Worm (Caenorhabditis elegans) whole organism, L2 larva: Measurements from ENCODE around the gene rabr-2.

Experiments used
- C34F6.9 ChIP-seq: fragments of 150-350 bp; optimal IDR thresholded peaks from 2 replicates; lab custom pipeline; 2014; ENCODE audit warnings: missing biosample characterization, missing genetic modification characterization
- R02D3.7 ChIP-seq: fragments of 150-350 bp; optimal IDR thresholded peaks from 2 replicates; lab custom pipeline; 2014; ENCODE audit warnings: missing biosample characterization, missing genetic modification characterization
- aly-2 ChIP-seq: fragments of 150-350 bp; optimal IDR thresholded peaks from 2 replicates; lab custom pipeline; 2014; ENCODE audit warnings: missing biosample characterization, missing genetic modification characterization
- ama-1 ChIP-seq: fragments of 150-350 bp; optimal IDR thresholded peaks from 2 replicates; lab custom pipeline; 2018; ENCODE audit warnings: inconsistent platforms
- blmp-1 ChIP-seq: sonication (generic microtip); optimal IDR thresholded peaks from 2 replicates; lab custom pipeline; 2017; ENCODE audit warnings: missing genetic modification characterization, mild to moderate bottlenecking, missing compliant biosample characterization, antibody characterized with exemption, moderate library complexity; ENCODE audit not compliant: insufficient read depth
- ceh-16 ChIP-seq: fragments of 150-350 bp; optimal IDR thresholded peaks from 2 replicates; lab custom pipeline; 2014; ENCODE audit warnings: missing biosample characterization, missing genetic modification characterization
- crh-2 ChIP-seq: sonication (generic microtip); optimal IDR thresholded peaks from 2 replicates; lab custom pipeline; 2017; ENCODE audit warnings: missing biosample characterization, missing genetic modification characterization
- dmd-4 ChIP-seq: sonication (generic microtip); optimal IDR thresholded peaks from 2 replicates; lab custom pipeline; 2017; ENCODE audit warnings: missing biosample characterization, missing genetic modification characterization
- egl-27 ChIP-seq: sonication (generic microtip); optimal IDR thresholded peaks from 3 replicates; lab custom pipeline; 2017; ENCODE audit warnings: missing biosample characterization, missing genetic modification reagents, missing genetic modification characterization
- elt-1 ChIP-seq: fragments of 150-350 bp; optimal IDR thresholded peaks from 2 replicates; lab custom pipeline; 2014; ENCODE audit warnings: missing biosample characterization, missing genetic modification characterization
- fos-1 ChIP-seq: fragments of 150-350 bp; optimal IDR thresholded peaks from 2 replicates; lab custom pipeline; 2014; ENCODE audit warnings: missing biosample characterization, missing genetic modification characterization
- gmeb-1 ChIP-seq: fragments of 150-350 bp; optimal IDR thresholded peaks from 2 replicates; lab custom pipeline; 2014; ENCODE audit warnings: missing biosample characterization, missing genetic modification characterization
- lin-13 ChIP-seq: fragments of 150-350 bp; optimal IDR thresholded peaks from 2 replicates; lab custom pipeline; 2014; ENCODE audit warnings: missing biosample characterization, missing genetic modification reagents, missing genetic modification characterization
- mdl-1 ChIP-seq, 2 experiments: fragments of 150-350 bp in 1 of 2; sonication (generic microtip) in 1 of 2; optimal IDR thresholded peaks; 2 replicates each; lab custom pipeline; 2017; ENCODE audit warnings: missing biosample characterization in 2 of 2, missing genetic modification characterization in 2 of 2
- nhr-12 ChIP-seq: fragments of 150-350 bp; optimal IDR thresholded peaks from 2 replicates; lab custom pipeline; 2014; ENCODE audit warnings: missing biosample characterization, missing genetic modification characterization
- nhr-129 ChIP-seq: fragments of 150-350 bp; optimal IDR thresholded peaks from 2 replicates; lab custom pipeline; 2014; ENCODE audit warnings: missing biosample characterization, missing genetic modification characterization
- nhr-21 ChIP-seq: fragments of 150-350 bp; optimal IDR thresholded peaks from 2 replicates; lab custom pipeline; 2014; ENCODE audit warnings: missing biosample characterization, missing genetic modification characterization
- nhr-237 ChIP-seq: fragments of 150-350 bp; optimal IDR thresholded peaks from 2 replicates; lab custom pipeline; 2014; ENCODE audit warnings: missing biosample characterization, missing genetic modification characterization
- nhr-25 ChIP-seq: fragments of 150-350 bp; sonication (generic microtip); optimal IDR thresholded peaks from 3 replicates; lab custom pipeline; 2014; ENCODE audit warnings: missing biosample characterization, missing genetic modification characterization
- nhr-77 ChIP-seq: fragments of 150-350 bp; optimal IDR thresholded peaks from 2 replicates; lab custom pipeline; 2014; ENCODE audit warnings: missing biosample characterization, missing genetic modification characterization
- peb-1 ChIP-seq: fragments of 150-350 bp; optimal IDR thresholded peaks from 2 replicates; lab custom pipeline; 2014; ENCODE audit warnings: missing biosample characterization, missing genetic modification characterization
- skn-1 ChIP-seq: sonication (generic microtip); optimal IDR thresholded peaks from 2 replicates; lab custom pipeline; 2017; ENCODE audit warnings: missing biosample characterization, missing genetic modification characterization
- sma-3 ChIP-seq: sonication (generic microtip); optimal IDR thresholded peaks from 2 replicates; lab custom pipeline; 2016; ENCODE audit warnings: missing genetic modification reagents, missing genetic modification characterization, missing compliant biosample characterization
- sma-9 ChIP-seq, 2 experiments: fragments of 150-350 bp in 1 of 2; sonication (generic microtip) in 1 of 2; optimal IDR thresholded peaks; 2 replicates each; lab custom pipeline; 2014 to 2016; ENCODE audit warnings: missing genetic modification characterization in 2 of 2, mild to moderate bottlenecking in 1 of 2, missing biosample characterization in 1 of 2, missing compliant biosample characterization in 1 of 2, missing genetic modification reagents in 1 of 2, moderate library complexity in 1 of 2
- unc-39 ChIP-seq: fragments of 150-350 bp; optimal IDR thresholded peaks from 2 replicates; lab custom pipeline; 2014; ENCODE audit warnings: missing biosample characterization, missing genetic modification characterization
- unc-55 ChIP-seq: fragments of 150-350 bp; sonication (generic microtip); optimal IDR thresholded peaks from 3 replicates; lab custom pipeline; 2014; ENCODE audit warnings: missing biosample characterization, missing genetic modification reagents, missing genetic modification characterization
- unc-62 ChIP-seq: fragments of 150-350 bp; optimal IDR thresholded peaks from 2 replicates; lab custom pipeline; 2014; ENCODE audit warnings: missing biosample characterization, missing genetic modification reagents, missing genetic modification characterization
- zag-1 ChIP-seq: fragments of 150-350 bp; optimal IDR thresholded peaks from 2 replicates; lab custom pipeline; 2014; ENCODE audit warnings: missing biosample characterization, missing genetic modification characterization
- ztf-11 ChIP-seq: sonication (generic microtip); optimal IDR thresholded peaks from 2 replicates; lab custom pipeline; 2017; ENCODE audit warnings: missing biosample characterization, missing genetic modification characterization

Gene rabr-2

DNA sequence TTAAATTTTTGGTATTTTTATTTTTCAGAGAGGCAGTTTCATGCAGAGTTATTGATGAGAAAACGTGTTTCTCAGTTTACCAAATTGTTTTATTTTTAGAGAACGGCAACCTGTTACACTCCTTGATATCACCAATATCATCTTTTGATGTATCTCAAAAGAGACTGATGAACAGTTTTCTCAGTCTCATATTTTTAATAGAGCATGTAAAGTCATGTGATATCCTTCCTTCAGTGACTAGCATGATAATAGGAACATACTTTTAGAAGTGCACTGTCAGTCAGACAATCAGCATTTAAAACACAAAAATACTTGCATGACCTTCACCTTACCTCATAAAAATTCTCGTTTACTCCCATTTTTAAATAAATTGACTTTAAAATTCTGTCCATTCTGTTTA is 40.6 kb downstream of the rabr-2 start, which contains the start of gene F11E6.11:
F11E6.11 (plus strand) TSS at position 325 of the 400 bp plus-strand sequence.
- no peak for TF ChIP-seq nhr-129 (tag; lab: Kevin White, UChicago)
- peak; percentile 6 for TF ChIP-seq fos-1 (tag; lab: Kevin White, UChicago)
- TF ChIP-seq sma-9 (GFP tag; optimal IDR thresholded peaks at IDR 0.05; lab: Kevin White, UChicago) = peak; percentile 56
- no peak for TF ChIP-seq sma-9 (tag; optimal IDR thresholded peaks at IDR 0.05; lab: Kevin White, UChicago)
- TF ChIP-seq nhr-21 (tag; lab: Kevin White, UChicago) = peak; percentile 29
- TF ChIP-seq nhr-25 = peak; percentile 69
- peak; percentile 35 for TF ChIP-seq blmp-1 (tag; lab: Kevin White, UChicago)
- no peak for TF ChIP-seq skn-1 (tag; lab: Kevin White, UChicago)
- TF ChIP-seq crh-2 (tag; lab: Kevin White, UChicago) = peak; percentile 35
- peak; percentile 57 for TF ChIP-seq sma-3 (GFP tag; lab: Kevin White, UChicago)

DNA sequence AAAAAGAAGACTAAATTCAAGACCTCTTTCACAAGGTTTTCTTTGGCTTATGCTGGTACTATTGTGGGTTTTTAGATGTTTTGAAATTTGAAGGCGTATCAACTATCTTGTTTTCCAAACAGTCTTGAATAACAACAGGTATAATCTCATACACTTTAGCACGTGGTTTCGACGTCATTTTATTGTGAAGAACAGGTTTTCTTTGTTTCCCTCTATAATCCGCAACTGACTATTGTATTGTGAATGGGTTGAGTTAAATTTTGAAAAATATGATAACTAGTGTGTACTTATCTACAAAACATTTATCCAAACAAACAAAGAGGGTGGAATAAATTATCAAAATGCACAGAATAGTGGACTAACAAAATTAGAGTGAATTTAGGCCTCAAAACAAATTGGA is 41.9 kb downstream of the rabr-2 start:
- TF ChIP-seq egl-27 (tag; lab: Kevin White, UChicago) = no peak
- no peak for TF ChIP-seq peb-1 (tag; lab: Kevin White, UChicago)
- TF ChIP-seq zag-1 = no peak
- TF ChIP-seq unc-62 (GFP tag; lab: Kevin White, UChicago) = no peak
- TF ChIP-seq sma-9 (GFP tag; optimal IDR thresholded peaks at IDR 0.05; lab: Kevin White, UChicago) = peak; percentile 54
- no peak for TF ChIP-seq sma-9 (tag; optimal IDR thresholded peaks at IDR 0.05; lab: Kevin White, UChicago)
- peak; percentile 50 for TF ChIP-seq nhr-25

DNA sequence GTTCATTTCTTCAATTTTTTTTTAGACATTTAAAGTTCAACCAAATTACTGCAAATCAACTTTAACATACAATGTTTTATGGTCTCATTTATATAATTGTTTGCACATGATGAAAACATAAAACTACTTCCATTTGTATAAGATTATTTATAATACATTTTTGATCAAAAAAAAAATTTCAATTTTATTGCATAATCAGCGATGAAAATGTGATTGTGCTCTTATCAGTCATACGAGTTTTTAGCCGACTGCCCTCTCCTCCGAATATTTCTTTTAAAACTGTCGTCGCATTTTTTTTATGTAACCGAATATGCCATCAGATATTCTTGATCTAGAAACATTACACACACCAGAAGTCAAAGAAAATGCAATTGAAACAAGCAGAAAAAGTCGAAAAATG is 42.7 kb downstream of the rabr-2 start, which contains the start of gene F08A7.1:
F08A7.1 (plus strand) TSS at position 191 of the 400 bp plus-strand sequence.
- TF ChIP-seq fos-1 (tag; lab: Kevin White, UChicago) (peak; percentile 36), C34F6.9 (tag; lab: Kevin White, UChicago) (no peak), gmeb-1 (tag; lab: Kevin White, UChicago) (peak; percentile 44), ama-1 (lab: Kevin White, UChicago) (no peak)

DNA sequence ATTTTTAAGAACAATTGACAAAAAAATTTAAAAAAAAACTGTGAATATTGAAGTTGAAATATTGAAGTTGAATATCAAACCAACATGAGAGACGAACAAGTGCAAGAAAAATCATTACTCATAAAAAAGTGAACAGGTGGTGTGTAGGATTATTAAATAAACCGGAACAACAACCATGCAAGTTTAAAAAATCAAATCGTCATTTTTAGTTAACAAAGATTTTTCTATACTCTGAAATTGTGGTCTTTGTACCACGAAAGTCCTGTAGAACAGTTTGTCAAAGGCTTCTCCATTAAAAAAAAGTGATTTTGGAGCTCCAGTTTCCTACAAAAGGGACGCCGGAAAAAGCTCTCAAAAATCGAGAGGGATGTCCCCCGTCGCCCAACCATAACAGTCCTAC is 43.1 kb downstream of the rabr-2 start, which contains the start of gene C06A12.19:
C06A12.19 (minus strand) TSS at position 101 of the 400 bp plus-strand sequence.
- TF ChIP-seq dmd-4 (no peak), unc-55 (GFP tag; lab: Kevin White, UChicago) (no peak), peb-1 (tag; lab: Kevin White, UChicago) (no peak), nhr-77 (tag; lab: Kevin White, UChicago) (no peak), sma-9 (GFP tag; optimal IDR thresholded peaks at IDR 0.05; lab: Kevin White, UChicago) (no peak), sma-9 (tag; optimal IDR thresholded peaks at IDR 0.05; lab: Kevin White, UChicago) (no peak), elt-1 (tag; lab: Kevin White, UChicago) (no peak), egl-27 (tag; lab: Kevin White, UChicago) (no peak), unc-39 (tag; lab: Kevin White, UChicago) (no peak), nhr-12 (tag; lab: Kevin White, UChicago) (no peak), crh-2 (tag; lab: Kevin White, UChicago) (no peak), sma-3 (GFP tag; lab: Kevin White, UChicago) (no peak), R02D3.7 (tag; lab: Kevin White, UChicago) (no peak), aly-2 (tag; lab: Kevin White, UChicago) (no peak), ceh-16 (tag; lab: Kevin White, UChicago) (no peak)

DNA sequence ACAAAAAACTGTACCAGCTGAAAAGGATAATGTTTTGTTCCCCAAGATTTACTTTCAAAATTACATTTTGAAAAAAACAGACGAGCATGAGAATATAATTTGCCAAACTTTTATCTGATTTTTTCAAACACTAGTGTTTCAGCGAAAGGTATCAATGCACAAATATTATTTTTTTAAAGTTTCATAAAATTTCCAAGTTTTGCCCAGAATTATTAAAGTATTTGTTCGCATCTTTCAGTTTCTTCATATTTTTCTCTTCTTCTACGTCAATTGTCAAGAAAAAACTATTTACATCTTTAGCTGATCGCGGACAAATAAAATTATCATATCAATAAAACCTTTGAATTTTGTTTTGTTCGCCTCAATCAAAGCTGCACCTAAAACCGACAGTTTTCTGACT is 46.1 kb downstream of the rabr-2 start, which contains the start of gene C06A12.8:
C06A12.8 (plus strand) TSS at position 301 of the 400 bp plus-strand sequence.
- no peak for TF ChIP-seq skn-1 (tag; lab: Kevin White, UChicago)
- no peak for TF ChIP-seq mdl-1 (tag; optimal IDR thresholded peaks at IDR 0.05; lab: Kevin White, UChicago)
- no peak for TF ChIP-seq gmeb-1 (tag; lab: Kevin White, UChicago)
- no peak for TF ChIP-seq ztf-11 (tag; lab: Kevin White, UChicago)
- TF ChIP-seq, all 48 proteins: peak for 0

DNA sequence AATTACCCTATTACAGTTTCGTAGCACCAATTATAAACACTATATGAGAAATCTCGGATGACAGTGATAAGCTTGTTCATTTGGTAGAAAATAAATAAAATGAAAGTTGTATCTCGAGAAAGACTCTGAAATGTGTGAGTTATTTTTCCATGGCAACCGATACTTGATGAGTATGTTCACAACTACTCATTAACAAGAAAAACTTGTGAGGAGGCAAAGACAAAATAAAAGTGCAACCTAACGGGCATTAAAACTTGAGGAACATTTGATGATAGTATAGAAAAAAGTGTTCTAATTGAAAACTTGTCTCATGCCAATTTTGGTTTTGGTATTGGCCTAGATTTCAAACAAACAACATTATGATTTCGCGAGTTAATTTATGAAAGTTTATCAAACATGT is 46.6 kb downstream of the rabr-2 start, which contains the start of gene gcy-27:
gcy-27 (minus strand) TSS at position 101 of the 400 bp plus-strand sequence.
- TF ChIP-seq fos-1 (tag; lab: Kevin White, UChicago) (no peak), nhr-129 (tag; lab: Kevin White, UChicago) (no peak), ama-1 (lab: Kevin White, UChicago) (no peak), nhr-12 (tag; lab: Kevin White, UChicago) (no peak), lin-13 (GFP tag; lab: Kevin White, UChicago) (no peak), mdl-1 (tag; optimal IDR thresholded peaks at IDR 0.05; lab: Kevin White, UChicago) (no peak), nhr-237 (no peak), elt-1 (tag; lab: Kevin White, UChicago) (no peak), unc-39 (tag; lab: Kevin White, UChicago) (no peak)
